4 fruit fly cellular contexts compared by ENCODE assay signal in the genomic region with DNA sequence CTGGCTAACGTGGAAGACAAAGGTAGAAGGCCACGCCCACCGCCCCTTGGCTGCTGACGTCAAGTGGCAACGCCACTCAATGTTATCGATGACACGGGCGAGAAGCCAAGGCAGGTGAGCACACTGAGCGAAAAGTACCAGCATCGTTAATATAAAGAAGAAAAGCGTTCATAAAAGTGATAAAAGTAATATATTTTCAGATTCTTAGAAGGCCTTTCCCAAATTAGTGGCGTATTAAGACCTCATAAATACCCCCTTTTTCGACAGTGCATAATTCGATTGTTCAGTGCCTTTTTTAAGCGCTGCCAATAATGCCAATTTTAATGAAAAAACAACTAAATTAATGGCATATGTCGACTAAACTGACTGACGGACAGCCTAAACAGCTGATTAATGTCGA.
TF ChIP-seq lines count a peak whose summit lies in the region.

No protein-coding gene starts in this region.

- TF ChIP-seq CTCF in whole organism, embryonic (GFP tag; optimal IDR thresholded peaks at IDR 0.05; lab: Kevin White, UChicago) = no peak

TF ChIP-seq in whole organism, embryonic, 481 proteins besides CTCF, POLR2A, EP300 and RAD21 (continues in another document):
- TF ChIP-seq sug (tag; optimal IDR thresholded peaks at IDR 0.05; lab: Kevin White, UChicago) (no peak), otp (GFP tag; IDR thresholded peaks at IDR 0.05; lab: Robert Waterston, UW) (peak; percentile 66; the same call in 2 of the 3 replicates), crc (GFP tag; optimal IDR thresholded peaks at IDR 0.05; lab: Kevin White, UChicago) (no peak), CG6854 (GFP tag; optimal IDR thresholded peaks at IDR 0.05; lab: Kevin White, UChicago) (no peak), exex (tag; optimal IDR thresholded peaks at IDR 0.05; lab: Kevin White, UChicago) (no peak), CG12391 (tag; optimal IDR thresholded peaks at IDR 0.05; lab: Kevin White, UChicago) (peak; percentile 41), Hr39 (optimal IDR thresholded peaks at IDR 0.05; lab: Kevin White, UChicago) (no peak), CG7786 (GFP tag; optimal IDR thresholded peaks at IDR 0.05; lab: Kevin White, UChicago) (no peak), grau (tag; optimal IDR thresholded peaks at IDR 0.05; lab: Kevin White, UChicago) (peak; percentile 46), tin (GFP tag; optimal IDR thresholded peaks at IDR 0.05; lab: Kevin White, UChicago) (no peak), gsb-n (tag; optimal IDR thresholded peaks at IDR 0.05; lab: Kevin White, UChicago) (no peak), btn (GFP tag; optimal IDR thresholded peaks at IDR 0.05; lab: Kevin White, UChicago) (no peak), Abd-B (GFP tag; optimal IDR thresholded peaks at IDR 0.05; lab: Kevin White, UChicago) (no peak), CG33557 (GFP tag; optimal IDR thresholded peaks at IDR 0.05; lab: Kevin White, UChicago) (no peak), chif (GFP tag; optimal IDR thresholded peaks at IDR 0.05; lab: Kevin White, UChicago) (peak; percentile 8 to 32), inv (GFP tag; IDR thresholded peaks at IDR 0.05; lab: Robert Waterston, UW; ENCODE audit: partially characterized antibody) (no peak), YL-1 (GFP tag; optimal IDR thresholded peaks at IDR 0.05; lab: Kevin White, UChicago) (no peak), mam (GFP tag; optimal IDR thresholded peaks at IDR 0.05; lab: Kevin White, UChicago) (no peak), CG4424 (GFP tag; optimal IDR thresholded peaks at IDR 0.05; lab: Kevin White, UChicago) (no peak), CG2120 (GFP tag; optimal IDR thresholded peaks at IDR 0.05; lab: Kevin White, UChicago) (peak; percentile 52), ATbp (GFP tag; optimal IDR thresholded peaks at IDR 0.05; lab: Kevin White, UChicago) (no peak), CG12155 (GFP tag; optimal IDR thresholded peaks at IDR 0.05; lab: Kevin White, UChicago) (peak; percentile 43)

TF ChIP-seq in whole organism, prepupa, 60 proteins besides CTCF, POLR2A, EP300 and RAD21 (continues in another document):
- TF ChIP-seq CG10631 (GFP tag; optimal IDR thresholded peaks at IDR 0.05; lab: Kevin White, UChicago) (peak; percentile 11), Lpt (GFP tag; optimal IDR thresholded peaks at IDR 0.05; lab: Kevin White, UChicago) (no peak), cyc (GFP tag; optimal IDR thresholded peaks at IDR 0.05; lab: Kevin White, UChicago) (no peak), CG1621 (tag; optimal IDR thresholded peaks at IDR 0.05; lab: Kevin White, UChicago) (no peak), fd85E (GFP tag; optimal IDR thresholded peaks at IDR 0.05; lab: Kevin White, UChicago) (no peak), CG9139 (GFP tag; optimal IDR thresholded peaks at IDR 0.05; lab: Kevin White, UChicago) (no peak), Smox (GFP tag; optimal IDR thresholded peaks at IDR 0.05; lab: Kevin White, UChicago) (peak; percentile 58), Eip78C (GFP tag; lab: Kevin White, UChicago) (peak; percentile 67), Ets96B (tag; optimal IDR thresholded peaks at IDR 0.05; lab: Kevin White, UChicago) (no peak), Eip93F (GFP tag; optimal IDR thresholded peaks at IDR 0.05; lab: Kevin White, UChicago) (no peak), Sox15 (GFP tag; optimal IDR thresholded peaks at IDR 0.05; lab: Kevin White, UChicago) (no peak), eg (GFP tag; IDR thresholded peaks at IDR 0.05; lab: Robert Waterston, UW) (no peak), Hr38 (GFP tag; optimal IDR thresholded peaks at IDR 0.05; lab: Kevin White, UChicago) (no peak), CG6276 (GFP tag; optimal IDR thresholded peaks at IDR 0.05; lab: Kevin White, UChicago) (no peak), CG16779 (tag; optimal IDR thresholded peaks at IDR 0.05; lab: Kevin White, UChicago) (no peak), ss (GFP tag; optimal IDR thresholded peaks at IDR 0.05; lab: Kevin White, UChicago) (no peak), Blimp-1 (GFP tag; optimal IDR thresholded peaks at IDR 0.05; lab: Kevin White, UChicago) (no peak), salr (GFP tag; optimal IDR thresholded peaks at IDR 0.05; lab: Kevin White, UChicago) (no peak), vri (GFP tag; optimal IDR thresholded peaks at IDR 0.05; lab: Kevin White, UChicago) (peak; percentile 11), CG8632 (GFP tag; optimal IDR thresholded peaks at IDR 0.05; lab: Kevin White, UChicago) (peak; percentile 23), CG8119 (GFP tag; IDR thresholded peaks at IDR 0.05; lab: Robert Waterston, UW) (peak; percentile 36; the same call in 1 of the 3 replicates), spab (GFP tag; optimal IDR thresholded peaks at IDR 0.05; lab: Kevin White, UChicago) (no peak), CG3032 (tag; optimal IDR thresholded peaks at IDR 0.05; lab: Kevin White, UChicago) (no peak), CG7368 (GFP tag; optimal IDR thresholded peaks at IDR 0.05; lab: Kevin White, UChicago) (no peak)

TF ChIP-seq in whole organism, pupa, 21 proteins besides CTCF, POLR2A, EP300 and RAD21:
- no peak for TF ChIP-seq CG12605 (GFP tag; IDR thresholded peaks at IDR 0.05; lab: Robert Waterston, UW)
- TF ChIP-seq CG4496 (GFP tag; IDR thresholded peaks at IDR 0.05; lab: Robert Waterston, UW) = no peak
- TF ChIP-seq fd96Ca (GFP tag; IDR thresholded peaks at IDR 0.05; lab: Robert Waterston, UW) = 0 out of 3 replicates have a peak, but pooled peaks have one; percentile 21
- TF ChIP-seq CG10348 (GFP tag; IDR thresholded peaks at IDR 0.05; lab: Robert Waterston, UW) = no peak

TF ChIP-seq in whole organism, wandering third instar larva, 38 proteins besides CTCF, POLR2A, EP300 and RAD21:
- TF ChIP-seq Sp1 (GFP tag; optimal IDR thresholded peaks at IDR 0.05; lab: Kevin White, UChicago) = peak; percentile 14
- TF ChIP-seq brk (GFP tag; optimal IDR thresholded peaks at IDR 0.05; lab: Kevin White, UChicago) = no peak
- peak in 1 of 2 experiments; percentile 33 for TF ChIP-seq foxo (GFP tag; optimal IDR thresholded peaks at IDR 0.05; lab: Kevin White, UChicago)
- no peak for TF ChIP-seq Dfd (GFP tag; optimal IDR thresholded peaks at IDR 0.05; lab: Kevin White, UChicago)
- TF ChIP-seq Hr78 (GFP tag; optimal IDR thresholded peaks at IDR 0.05; lab: Kevin White, UChicago) = no peak
- TF ChIP-seq Dif (GFP tag; optimal IDR thresholded peaks at IDR 0.05; lab: Kevin White, UChicago; ENCODE audit: partially characterized antibody) = no peak
- TF ChIP-seq Vsx2 (GFP tag; optimal IDR thresholded peaks at IDR 0.05; lab: Kevin White, UChicago; ENCODE audit: partially characterized antibody) = no peak
- no peak for TF ChIP-seq sage (GFP tag; optimal IDR thresholded peaks at IDR 0.05; lab: Kevin White, UChicago)
- TF ChIP-seq jim (GFP tag; optimal IDR thresholded peaks at IDR 0.05; lab: Kevin White, UChicago) = no peak
- TF ChIP-seq Hnf4 (GFP tag; optimal IDR thresholded peaks at IDR 0.05; lab: Kevin White, UChicago) = no peak
- TF ChIP-seq dsf (GFP tag; optimal IDR thresholded peaks at IDR 0.05; lab: Kevin White, UChicago; ENCODE audit: borderline replicate concordance) = no peak
- no peak for TF ChIP-seq pan (optimal IDR thresholded peaks at IDR 0.05; lab: Kevin White, UChicago)
- no peak for TF ChIP-seq N (GFP tag; optimal IDR thresholded peaks at IDR 0.05; lab: Kevin White, UChicago)
- TF ChIP-seq HLH106 (tag; optimal IDR thresholded peaks at IDR 0.05; lab: Kevin White, UChicago) = no peak
- TF ChIP-seq Mio (GFP tag; optimal IDR thresholded peaks at IDR 0.05; lab: Kevin White, UChicago) = no peak
- TF ChIP-seq Myc (optimal IDR thresholded peaks at IDR 0.05; lab: Kevin White, UChicago) = no peak
- peak; percentile 45 for TF ChIP-seq rgr (GFP tag; optimal IDR thresholded peaks at IDR 0.05; lab: Kevin White, UChicago)
- TF ChIP-seq psq (GFP tag; optimal IDR thresholded peaks at IDR 0.05; lab: Kevin White, UChicago) = peak; percentile 32
- no peak for TF ChIP-seq Rel (GFP tag; optimal IDR thresholded peaks at IDR 0.05; lab: Kevin White, UChicago)
- TF ChIP-seq Rel (tag; optimal IDR thresholded peaks at IDR 0.05; lab: Kevin White, UChicago) = no peak
- no peak for TF ChIP-seq usp (GFP tag; optimal IDR thresholded peaks at IDR 0.05; lab: Kevin White, UChicago)
- TF ChIP-seq lola (GFP tag; optimal IDR thresholded peaks at IDR 0.05; lab: Kevin White, UChicago) = no peak
- peak; percentile 19 for TF ChIP-seq sv (GFP tag; optimal IDR thresholded peaks at IDR 0.05; lab: Kevin White, UChicago)
- peak; percentile 7 for TF ChIP-seq fru (GFP tag; optimal IDR thresholded peaks at IDR 0.05; lab: Kevin White, UChicago)
- no peak for TF ChIP-seq CG9705 (GFP tag; optimal IDR thresholded peaks at IDR 0.05; lab: Kevin White, UChicago)
- no peak for TF ChIP-seq Jra (GFP tag; optimal IDR thresholded peaks at IDR 0.05; lab: Kevin White, UChicago)
- no peak for TF ChIP-seq h (GFP tag; optimal IDR thresholded peaks at IDR 0.05; lab: Kevin White, UChicago)
- TF ChIP-seq ey (GFP tag; optimal IDR thresholded peaks at IDR 0.05; lab: Kevin White, UChicago) = peak; percentile 39
- no peak for TF ChIP-seq dl (GFP tag; optimal IDR thresholded peaks at IDR 0.05; lab: Kevin White, UChicago; ENCODE audit: insufficient read depth in 1 of 2, partially characterized antibody in 2 of 2)
- no peak for TF ChIP-seq Abd-B (GFP tag; optimal IDR thresholded peaks at IDR 0.05; lab: Kevin White, UChicago)
- TF ChIP-seq dmrt93B (GFP tag; optimal IDR thresholded peaks at IDR 0.05; lab: Kevin White, UChicago) = no peak
- TF ChIP-seq tai (GFP tag; optimal IDR thresholded peaks at IDR 0.05; lab: Kevin White, UChicago) = no peak
- TF ChIP-seq CG32264 (GFP tag; optimal IDR thresholded peaks at IDR 0.05; lab: Kevin White, UChicago) = no peak
- peak; percentile 30 for TF ChIP-seq br (GFP tag; optimal IDR thresholded peaks at IDR 0.05; lab: Kevin White, UChicago)
- TF ChIP-seq woc (GFP tag; optimal IDR thresholded peaks at IDR 0.05; lab: Kevin White, UChicago) = no peak
- TF ChIP-seq CrebA (GFP tag; optimal IDR thresholded peaks at IDR 0.05; lab: Kevin White, UChicago; ENCODE audit: borderline replicate concordance) = no peak
- TF ChIP-seq OdsH (GFP tag; optimal IDR thresholded peaks at IDR 0.05; lab: Kevin White, UChicago) = peak; percentile 27
- TF ChIP-seq GATAd (GFP tag; optimal IDR thresholded peaks at IDR 0.05; lab: Kevin White, UChicago) = no peak
- TF ChIP-seq Hr83 (GFP tag; optimal IDR thresholded peaks at IDR 0.05; lab: Kevin White, UChicago; ENCODE audit: poor library complexity, severe bottlenecking) = no peak
